Worm (Caenorhabditis elegans): ENCODE data around the gene pup-2.

- TF ChIP-seq unc-62 (GFP tag; optimal IDR thresholded peaks at IDR 0.05) (no peak), lin-35 (GFP tag; optimal IDR thresholded peaks at IDR 0.05) (no peak), dpl-1 (GFP tag; optimal IDR thresholded peaks at IDR 0.05) (no peak)
Measured at ce11 chrIII:5146749-5147148, 39.0 kb upstream of the pup-2 start.

Data from whole organism, young adult.